Worm (Caenorhabditis elegans) whole organism, young adult: Measurements from ENCODE around the gene F52H3.11.

Experiments used
- B0336.3 ChIP-seq: fragments of 200-800 bp; sonication (Bioruptor generic); IDR thresholded peaks from 2 replicates; pipeline ENCODE4 v1.3.6; 2022; ENCODE audit warnings: missing genetic modification characterization, missing compliant biosample characterization
- F33H1.4 ChIP-seq: fragments of 200-800 bp; sonication (Bioruptor generic); IDR thresholded peaks from 2 replicates; pipeline ENCODE4 v1.3.6; 2022; ENCODE audit warnings: missing genetic modification reagents, missing genetic modification characterization, missing compliant biosample characterization
- F39B2.1 ChIP-seq: fragments of 200-800 bp; sonication (Bioruptor generic); IDR thresholded peaks from 2 replicates; pipeline ENCODE4 v1.3.6; 2022; ENCODE audit warnings: missing genetic modification reagents, missing genetic modification characterization, missing compliant biosample characterization
- Y67H2A.10 ChIP-seq: fragments of 200-800 bp; sonication (Bioruptor generic); conservative IDR thresholded peaks from 2 replicates; pipeline ENCODE4 v1.3.6; 2022; ENCODE audit warnings: missing genetic modification reagents, missing genetic modification characterization, missing compliant biosample characterization
- aptf-3 ChIP-seq: fragments of 200-800 bp; sonication (Bioruptor generic); IDR thresholded peaks from 2 replicates; pipeline ENCODE4 v1.3.6; 2022; ENCODE audit warnings: missing genetic modification characterization, missing compliant biosample characterization
- atf-7 ChIP-seq: sonication (generic microtip); optimal IDR thresholded peaks from 2 replicates; lab custom pipeline; 2017; ENCODE audit warnings: mild to moderate bottlenecking, missing genetic modification characterization, missing compliant biosample characterization
- attf-3 ChIP-seq: fragments of 200-800 bp; sonication (Bioruptor generic); conservative IDR thresholded peaks from 2 replicates; pipeline ENCODE4 v1.3.6; 2022; ENCODE audit warnings: missing genetic modification reagents, missing genetic modification characterization, missing compliant biosample characterization
- bed-1 ChIP-seq: fragments of 200-800 bp; sonication (Bioruptor generic); IDR thresholded peaks from 2 replicates; pipeline ENCODE4 v1.3.6; 2022; ENCODE audit warnings: missing genetic modification reagents, missing genetic modification characterization, missing compliant biosample characterization
- ccch-3 ChIP-seq: fragments of 200-800 bp; sonication (Bioruptor generic); optimal IDR thresholded peaks from 2 replicates; lab custom pipeline; 2018; ENCODE audit warnings: mild to moderate bottlenecking, missing genetic modification characterization, missing compliant biosample characterization
- cebp-1 ChIP-seq, 2 experiments: fragments of 200-800 bp in 1 of 2; sonication (Bioruptor generic) in 1 of 2; sonication (generic microtip) in 1 of 2; IDR thresholded peaks in 1 of 2; optimal IDR thresholded peaks in 1 of 2; 2 replicates each; pipeline versions ENCODE4 v1.3.6 to Lab custom; 2017 to 2022; ENCODE audit warnings: missing compliant biosample characterization in 2 of 2, missing genetic modification characterization in 2 of 2, mild to moderate bottlenecking in 1 of 2, missing genetic modification reagents in 1 of 2, moderate library complexity in 1 of 2
- ceh-79 ChIP-seq: sonication (generic microtip); optimal IDR thresholded peaks from 2 replicates; lab custom pipeline; 2017; ENCODE audit warnings: mild to moderate bottlenecking, missing genetic modification characterization, missing compliant biosample characterization
- chd-7 ChIP-seq: sonication (generic microtip); optimal IDR thresholded peaks from 2 replicates; lab custom pipeline; 2016; ENCODE audit warnings: mild to moderate bottlenecking, missing genetic modification characterization, moderate library complexity, missing compliant biosample characterization
- dpl-1 ChIP-seq: fragments of 150-350 bp; optimal IDR thresholded peaks from 2 replicates; lab custom pipeline; 2014; ENCODE audit warnings: missing biosample characterization, missing genetic modification reagents, missing genetic modification characterization
- ekl-4 ChIP-seq: fragments of 200-800 bp; sonication (Bioruptor generic); IDR thresholded peaks from 2 replicates; pipeline ENCODE4 v1.3.6; 2022; ENCODE audit warnings: missing genetic modification reagents, missing genetic modification characterization, missing compliant biosample characterization
- him-1 ChIP-seq: sonication (generic microtip); optimal IDR thresholded peaks from 2 replicates; lab custom pipeline; 2016; ENCODE audit warnings: missing genotype, missing genetic modification reagents, missing genetic modification characterization, missing compliant biosample characterization
- hlh-26 ChIP-seq: fragments of 200-800 bp; sonication (Bioruptor generic); conservative IDR thresholded peaks from 2 replicates; pipeline ENCODE4 v1.3.6; 2022; ENCODE audit warnings: missing genetic modification reagents, missing genetic modification characterization, missing compliant biosample characterization
- hmg-1.2 ChIP-seq: fragments of 200-800 bp; sonication (Bioruptor generic); IDR thresholded peaks from 2 replicates; pipeline ENCODE4 v1.3.6; 2022; ENCODE audit warnings: missing genetic modification reagents, missing genetic modification characterization, missing compliant biosample characterization
- lin-26 ChIP-seq: fragments of 200-800 bp; sonication (Bioruptor generic); IDR thresholded peaks from 2 replicates; pipeline ENCODE4 v1.3.6; 2022; ENCODE audit warnings: missing genetic modification reagents, missing genetic modification characterization, missing compliant biosample characterization
- lsl-1 ChIP-seq: fragments of 200-800 bp; sonication (Bioruptor generic); optimal IDR thresholded peaks from 2 replicates; lab custom pipeline; 2018; ENCODE audit warnings: mild to moderate bottlenecking, missing genetic modification characterization, moderate library complexity, missing compliant biosample characterization
- madf-3 ChIP-seq: fragments of 200-800 bp; sonication (Bioruptor generic); IDR thresholded peaks from 2 replicates; pipeline ENCODE4 v1.3.6; 2022; ENCODE audit warnings: missing genetic modification reagents, missing genetic modification characterization, missing compliant biosample characterization
- mel-28 ChIP-seq: sonication (generic microtip); optimal IDR thresholded peaks from 2 replicates; lab custom pipeline; 2016; ENCODE audit warnings: borderline replicate concordance, mild to moderate bottlenecking, missing genetic modification characterization, missing compliant biosample characterization
- mxl-1 ChIP-seq: sonication (generic microtip); optimal IDR thresholded peaks from 2 replicates; lab custom pipeline; 2016; ENCODE audit warnings: missing genetic modification characterization, missing compliant biosample characterization
- nfyb-1 ChIP-seq: fragments of 200-800 bp; sonication (Bioruptor generic); IDR thresholded peaks from 2 replicates; pipeline ENCODE4 v1.3.6; 2022; ENCODE audit warnings: missing genetic modification reagents, missing genetic modification characterization, missing compliant biosample characterization
- pbrm-1 ChIP-seq: fragments of 200-800 bp; sonication (Bioruptor generic); IDR thresholded peaks from 2 replicates; pipeline ENCODE4 v1.3.6; 2022; ENCODE audit warnings: missing genetic modification reagents, missing genetic modification characterization, missing compliant biosample characterization
- pha-4 ChIP-seq: fragments of 150-350 bp; sonication (generic microtip); optimal IDR thresholded peaks from 2 replicates; lab custom pipeline; 2014; ENCODE audit warnings: missing biosample characterization, missing genetic modification reagents, missing genetic modification characterization
- rcor-1 ChIP-seq: fragments of 200-800 bp; sonication (Bioruptor generic); IDR thresholded peaks from 2 replicates; pipeline ENCODE4 v1.3.6; 2022; ENCODE audit warnings: missing genetic modification reagents, missing genetic modification characterization, missing compliant biosample characterization
- rec-8 ChIP-seq, 2 experiments: sonication (generic microtip); optimal IDR thresholded peaks; 2 replicates each; lab custom pipeline; 2016; ENCODE audit warnings: mild to moderate bottlenecking in 2 of 2, missing genetic modification characterization in 2 of 2, missing genetic modification reagents in 2 of 2, missing genotype in 2 of 2, missing biosample characterization in 1 of 2, missing compliant biosample characterization in 1 of 2, moderate library complexity in 1 of 2
- repo-1 ChIP-seq: sonication (generic microtip); optimal IDR thresholded peaks from 2 replicates; lab custom pipeline; 2017; ENCODE audit warnings: mild to moderate bottlenecking, missing genetic modification characterization, missing compliant biosample characterization
- sea-2 ChIP-seq: fragments of 200-800 bp; sonication (Bioruptor generic); IDR thresholded peaks from 2 replicates; pipeline ENCODE4 v1.3.6; 2022; ENCODE audit warnings: missing genetic modification characterization, missing compliant biosample characterization
- snpc-4 ChIP-seq, 5 experiments: fragments of 150-350 bp in 1 of 5; sonication (generic microtip) in 4 of 5; optimal IDR thresholded peaks; 2 replicates each; lab custom pipeline; 2014 to 2018; ENCODE audit warnings: missing genetic modification characterization in 5 of 5, missing biosample characterization in 3 of 5, antibody characterized with exemption in 2 of 5, mild to moderate bottlenecking in 2 of 5, missing compliant biosample characterization in 2 of 5, missing genotype in 2 of 5, moderate library complexity in 2 of 5, missing genetic modification reagents in 1 of 5
- tbp1 ChIP-seq: fragments of 200-800 bp; sonication (Bioruptor generic); optimal IDR thresholded peaks from 2 replicates; lab custom pipeline; 2018; ENCODE audit warnings: mild to moderate bottlenecking, missing genetic modification characterization, missing compliant biosample characterization
- tbx-9 ChIP-seq: sonication (generic microtip); optimal IDR thresholded peaks from 2 replicates; lab custom pipeline; 2016; ENCODE audit warnings: borderline replicate concordance, missing genetic modification characterization, inconsistent platforms, missing compliant biosample characterization
- zim-3 ChIP-seq: sonication (generic microtip); optimal IDR thresholded peaks from 2 replicates; lab custom pipeline; 2017; ENCODE audit warnings: mild to moderate bottlenecking, missing genetic modification characterization, moderate library complexity, missing compliant biosample characterization
- ztf-18 ChIP-seq: sonication (generic microtip); optimal IDR thresholded peaks from 2 replicates; lab custom pipeline; 2016; ENCODE audit warnings: missing genotype, mild to moderate bottlenecking, missing genetic modification characterization, missing compliant biosample characterization
- ztf-25 ChIP-seq: fragments of 200-800 bp; sonication (Bioruptor generic); IDR thresholded peaks from 2 replicates; pipeline ENCODE4 v1.3.6; 2022; ENCODE audit warnings: missing genetic modification reagents, missing genetic modification characterization, missing compliant biosample characterization
- ztf-6 ChIP-seq: fragments of 200-800 bp; sonication (Bioruptor generic); IDR thresholded peaks from 2 replicates; pipeline ENCODE4 v1.3.6; 2022; ENCODE audit warnings: missing genetic modification reagents, missing genetic modification characterization, missing compliant biosample characterization

Gene F52H3.11

DNA sequence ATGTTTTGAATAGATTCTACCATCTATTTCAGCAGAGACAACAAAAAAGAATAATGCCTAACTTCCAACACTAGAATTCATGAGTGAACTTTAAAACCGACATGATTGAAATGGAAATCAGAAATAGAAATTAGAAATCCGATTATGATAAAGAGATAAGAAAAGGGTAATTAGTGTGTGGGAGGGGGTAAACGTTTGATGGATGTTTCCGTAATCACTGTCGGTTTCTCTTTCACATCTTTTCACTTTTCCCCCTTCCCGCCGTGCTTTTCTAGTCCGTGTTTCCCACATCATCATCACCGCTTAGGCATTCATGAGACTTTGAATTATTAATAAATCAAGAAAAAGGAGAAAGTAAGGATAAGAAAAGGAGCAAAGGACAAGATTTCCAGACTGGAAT lies 707 bp upstream of the F52H3.11 start:
- no peak for TF ChIP-seq sea-2
- TF ChIP-seq tbp1 (GFP tag; lab: Kevin White, UChicago), result no peak
- no peak for TF ChIP-seq him-1 (tag; lab: Kevin White, UChicago)
- no peak for TF ChIP-seq attf-3 (GFP tag; lab: Robert Waterston, UW)
- no peak for TF ChIP-seq F39B2.1 (GFP tag; lab: Robert Waterston, UW)
- TF ChIP-seq pha-4, result no peak
- TF ChIP-seq rec-8 (tag; optimal IDR thresholded peaks at IDR 0.05; lab: Kevin White, UChicago), result no peak
- no peak for TF ChIP-seq snpc-4 (GFP tag; optimal IDR thresholded peaks at IDR 0.05; lab: Kevin White, UChicago)
- no peak for TF ChIP-seq snpc-4 (tag; optimal IDR thresholded peaks at IDR 0.05; lab: Kevin White, UChicago)
- TF ChIP-seq ekl-4 (GFP tag; lab: Robert Waterston, UW), result no peak
- no peak for TF ChIP-seq tbx-9 (tag; lab: Kevin White, UChicago)
- TF ChIP-seq hlh-26 (GFP tag; lab: Robert Waterston, UW), result no peak
- TF ChIP-seq lin-26 (GFP tag; lab: Robert Waterston, UW), result no peak
- no peak for TF ChIP-seq zim-3 (tag; lab: Kevin White, UChicago)
- TF ChIP-seq dpl-1 (GFP tag; lab: Kevin White, UChicago), result no peak
- no peak for TF ChIP-seq repo-1
- TF ChIP-seq chd-7 (tag; lab: Kevin White, UChicago), result no peak
- TF ChIP-seq, all 124 proteins: peak for 0

ce11 chrII:10040834-10041233 lies 4.1 kb downstream of the F52H3.11 start, which contains the start of gene ogr-2:
Gene ogr-2, plus strand, starts transcription at chrII:10041134.
- TF ChIP-seq lsl-1 (peak; percentile 30), ztf-25 (GFP tag; lab: Robert Waterston, UW) (no peak)

ce11 chrII:10039799-10040198 lies 5.2 kb downstream of the F52H3.11 start, which contains the start of gene let-268:
Gene let-268, minus strand, starts transcription at chrII:10039980.
- TF ChIP-seq hmg-1.2 (GFP tag; lab: Robert Waterston, UW) (peak; percentile 17; the same call in 1 of the 2 replicates), Y67H2A.10 (no peak)

DNA sequence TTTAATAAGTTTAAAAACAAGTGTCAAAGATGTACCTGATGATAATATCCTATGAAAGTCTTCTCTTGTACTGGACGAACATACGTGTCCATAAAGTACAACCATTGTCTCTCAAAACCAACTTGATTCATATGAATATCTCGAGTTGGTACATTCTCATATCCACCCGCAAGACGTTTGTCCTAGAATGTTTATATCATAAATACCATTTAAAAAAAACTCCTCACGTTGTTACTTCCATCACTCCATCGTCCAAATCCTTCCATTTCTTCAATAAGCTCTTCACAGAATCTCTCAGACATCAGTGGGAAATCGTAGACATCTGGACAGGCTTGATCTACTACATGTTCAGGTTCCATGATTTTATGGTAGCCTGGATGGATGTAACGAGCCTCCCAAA lies 9.5 kb downstream of the F52H3.11 start:
- TF ChIP-seq attf-3 (GFP tag; lab: Robert Waterston, UW) (no peak), nfyb-1 (GFP tag; lab: Robert Waterston, UW) (no peak), ccch-3 (no peak), him-1 (tag; lab: Kevin White, UChicago) (no peak), aptf-3 (GFP tag; lab: Robert Waterston, UW) (no peak), cebp-1 (GFP tag; IDR thresholded peaks at IDR 0.05; lab: Robert Waterston, UW) (no peak), cebp-1 (tag; optimal IDR thresholded peaks at IDR 0.05; lab: Kevin White, UChicago) (no peak), pbrm-1 (GFP tag; lab: Robert Waterston, UW) (no peak), B0336.3 (GFP tag; lab: Robert Waterston, UW) (no peak), madf-3 (GFP tag; lab: Robert Waterston, UW) (no peak), F33H1.4 (GFP tag; lab: Robert Waterston, UW) (no peak), ztf-18 (no peak), mxl-1 (tag; lab: Kevin White, UChicago) (no peak), atf-7 (no peak), rcor-1 (no peak), ceh-79 (tag; lab: Kevin White, UChicago) (no peak), mel-28 (tag; lab: Kevin White, UChicago) (no peak), bed-1 (GFP tag; lab: Robert Waterston, UW) (no peak), dpl-1 (GFP tag; lab: Kevin White, UChicago) (no peak), ztf-6 (no peak)
